Fruit fly (Drosophila melanogaster) whole organism, embryonic: Measurements from ENCODE around the gene sbr.

ENCODE experiments used
- Atf3 ChIP-seq: fragments of 200-800 bp; sonication (Bioruptor generic); optimal IDR thresholded peaks from 3 replicates; lab custom pipeline; 2016; ENCODE audit warnings: missing biosample characterization, missing genetic modification characterization
- B-H1 ChIP-seq: fragments of 200-800 bp; sonication (Bioruptor generic); IDR thresholded peaks from 3 replicates; pipeline ENCODE4 v1.3.6; 2022; ENCODE audit warnings: missing biosample characterization, missing genetic modification characterization
- CG1024 ChIP-seq: fragments of 200-800 bp; sonication (Bioruptor generic); IDR thresholded peaks from 2 replicates; pipeline ENCODE4 v1.3.6; 2022; ENCODE audit warnings: missing biosample characterization, missing genetic modification characterization
- CG10959 ChIP-seq: fragments of 200-800 bp; sonication (Bioruptor generic); IDR thresholded peaks from 2 replicates; pipeline ENCODE4 v1.3.6; 2022; ENCODE audit warnings: missing biosample characterization, missing genetic modification characterization
- CG11093 ChIP-seq: fragments of 200-800 bp; sonication (Bioruptor generic); IDR thresholded peaks from 3 replicates; pipeline ENCODE4 v1.3.6; 2022; ENCODE audit warnings: missing biosample characterization, missing genetic modification characterization
- CG11247 ChIP-seq: fragments of 200-800 bp; sonication (Bioruptor generic); IDR thresholded peaks from 2 replicates; pipeline ENCODE4 v1.3.6; 2022; ENCODE audit warnings: missing biosample characterization, missing genetic modification characterization
- CG1233 ChIP-seq: fragments of 200-800 bp; sonication (Bioruptor generic); optimal IDR thresholded peaks from 4 replicates; lab custom pipeline; 2018; ENCODE audit warnings: missing biosample characterization, mild to moderate bottlenecking, missing genetic modification characterization
- CG12769 ChIP-seq: fragments of 200-800 bp; sonication (Bioruptor generic); optimal IDR thresholded peaks from 2 replicates; lab custom pipeline; 2019; ENCODE audit warnings: missing biosample characterization, mild to moderate bottlenecking, missing genetic modification characterization, moderate library complexity
- CG13424 ChIP-seq: fragments of 200-800 bp; sonication (Bioruptor generic); optimal IDR thresholded peaks from 2 replicates; lab custom pipeline; 2019; ENCODE audit warnings: missing biosample characterization, mild to moderate bottlenecking, missing genetic modification characterization, moderate library complexity
- CG15073 ChIP-seq: fragments of 200-800 bp; sonication (Bioruptor generic); optimal IDR thresholded peaks from 2 replicates; lab custom pipeline; 2016; ENCODE audit warnings: missing biosample characterization, missing genetic modification characterization
- CG17359 ChIP-seq: fragments of 200-800 bp; sonication (Bioruptor generic); optimal IDR thresholded peaks from 3 replicates; lab custom pipeline; 2018; ENCODE audit warnings: missing biosample characterization, mild to moderate bottlenecking, missing genetic modification characterization, moderate library complexity
- CG1832 ChIP-seq: fragments of 200-800 bp; sonication (Bioruptor generic); optimal IDR thresholded peaks from 2 replicates; lab custom pipeline; 2017; ENCODE audit warnings: missing biosample characterization, mild to moderate bottlenecking, missing genetic modification characterization, inconsistent platforms
- CG2120 ChIP-seq: fragments of 200-800 bp; sonication (Bioruptor generic); optimal IDR thresholded peaks from 3 replicates; lab custom pipeline; 2016; ENCODE audit warnings: missing biosample characterization, missing genetic modification characterization
- CG32532 ChIP-seq: fragments of 200-800 bp; sonication (Bioruptor generic); IDR thresholded peaks from 2 replicates; pipeline ENCODE4 v1.3.6; 2022; ENCODE audit warnings: missing biosample characterization, missing genetic modification characterization
- CG34422 ChIP-seq: fragments of 200-800 bp; sonication (Bioruptor generic); IDR thresholded peaks from 3 replicates; pipeline ENCODE4 v1.3.6; 2022; ENCODE audit warnings: missing biosample characterization, missing genetic modification characterization
- CG4328 ChIP-seq: fragments of 200-800 bp; sonication (Bioruptor generic); optimal IDR thresholded peaks from 3 replicates; lab custom pipeline; 2017; ENCODE audit warnings: missing biosample characterization, missing genetic modification reagents, missing genetic modification characterization
- CG7271 ChIP-seq: fragments of 200-800 bp; sonication (Bioruptor generic); optimal IDR thresholded peaks from 2 replicates; lab custom pipeline; 2018; ENCODE audit warnings: missing biosample characterization, mild to moderate bottlenecking, missing genetic modification characterization, moderate library complexity
- CG8089 ChIP-seq: fragments of 200-800 bp; sonication (Bioruptor generic); optimal IDR thresholded peaks from 3 replicates; lab custom pipeline; 2016; ENCODE audit warnings: missing biosample characterization, missing genetic modification characterization
- CG8388 ChIP-seq: fragments of 200-800 bp; sonication (Bioruptor generic); optimal IDR thresholded peaks from 2 replicates; lab custom pipeline; 2019; ENCODE audit warnings: missing biosample characterization, mild to moderate bottlenecking, missing genetic modification characterization, moderate library complexity
- CG9727 ChIP-seq: fragments of 200-800 bp; sonication (Bioruptor generic); optimal IDR thresholded peaks from 3 replicates; lab custom pipeline; 2017; ENCODE audit warnings: missing biosample characterization, mild to moderate bottlenecking, missing genetic modification characterization
- Chrac-16 ChIP-seq: fragments of 200-800 bp; sonication (Bioruptor generic); optimal IDR thresholded peaks from 3 replicates; lab custom pipeline; 2016; ENCODE audit warnings: missing biosample characterization, missing genetic modification characterization
- CrebB ChIP-seq: fragments of 200-800 bp; sonication (Bioruptor generic); optimal IDR thresholded peaks from 3 replicates; lab custom pipeline; 2018; ENCODE audit warnings: missing biosample characterization, mild to moderate bottlenecking, missing genetic modification characterization
- ERR ChIP-seq: fragments of 200-800 bp; sonication (Bioruptor generic); optimal IDR thresholded peaks from 2 replicates; lab custom pipeline; 2016; ENCODE audit warnings: missing biosample characterization, missing genetic modification characterization
- Eip74EF ChIP-seq, 2 experiments: fragments of 200-800 bp in 1 of 2; fragments of >200 bp in 1 of 2; sonication (Bioruptor generic) in 1 of 2; optimal IDR thresholded peaks; 2 replicates each; lab custom pipeline; 2017 to 2019; ENCODE audit warnings: missing biosample characterization in 2 of 2, missing genetic modification characterization in 2 of 2, mild to moderate bottlenecking in 1 of 2, moderate library complexity in 1 of 2
- Fer1 ChIP-seq: fragments of 200-800 bp; sonication (Bioruptor generic); optimal IDR thresholded peaks from 2 replicates; lab custom pipeline; 2017; ENCODE audit warnings: missing biosample characterization, mild to moderate bottlenecking, missing genetic modification characterization
- Hr3 ChIP-seq: fragments of 200-800 bp; sonication (Bioruptor generic); optimal IDR thresholded peaks from 3 replicates; lab custom pipeline; 2016; ENCODE audit warnings: missing biosample characterization, missing genetic modification characterization
- MBD-R2 ChIP-seq: fragments of 200-800 bp; sonication (Bioruptor generic); IDR thresholded peaks from 2 replicates; pipeline ENCODE4 v1.3.6; 2022; ENCODE audit warnings: missing biosample characterization, missing genetic modification characterization
- Neu2 ChIP-seq: fragments of 200-800 bp; sonication (Bioruptor generic); optimal IDR thresholded peaks from 3 replicates; lab custom pipeline; 2016; ENCODE audit warnings: missing biosample characterization, missing genetic modification characterization, borderline replicate concordance
- Ptx1 ChIP-seq: fragments of 200-800 bp; sonication (Bioruptor generic); IDR thresholded peaks from 2 replicates; pipeline ENCODE4 v1.3.6; 2022; ENCODE audit warnings: missing biosample characterization, missing genetic modification characterization
- Tbp ChIP-seq: fragments of >200 bp; optimal IDR thresholded peaks from 2 replicates; lab custom pipeline; 2018; ENCODE audit warnings: missing biosample characterization, missing genetic modification characterization
- bab2 ChIP-seq: fragments of 200-800 bp; sonication (Bioruptor generic); optimal IDR thresholded peaks from 2 replicates; lab custom pipeline; 2016; ENCODE audit warnings: missing biosample characterization, missing genetic modification characterization
- crc ChIP-seq: fragments of 200-800 bp; sonication (Bioruptor generic); optimal IDR thresholded peaks from 2 replicates; lab custom pipeline; 2016; ENCODE audit warnings: missing biosample characterization, missing genetic modification characterization
- dimm ChIP-seq: fragments of 200-800 bp; sonication (Bioruptor generic); IDR thresholded peaks from 2 replicates; pipeline ENCODE4 v1.3.6; 2022; ENCODE audit warnings: missing biosample characterization, missing genetic modification characterization
- grn ChIP-seq: fragments of 200-800 bp; sonication (Bioruptor generic); optimal IDR thresholded peaks from 3 replicates; lab custom pipeline; 2017; ENCODE audit warnings: missing biosample characterization, missing genetic modification characterization
- gsb ChIP-seq: fragments of 200-800 bp; sonication (Bioruptor generic); IDR thresholded peaks from 2 replicates; pipeline ENCODE4 v1.3.6; 2022; ENCODE audit warnings: missing biosample characterization, missing genetic modification characterization
- gsb-n ChIP-seq: fragments of 200-800 bp; sonication (Bioruptor generic); optimal IDR thresholded peaks from 3 replicates; lab custom pipeline; 2018; ENCODE audit warnings: missing biosample characterization, mild to moderate bottlenecking, missing genetic modification characterization
- hth ChIP-seq: fragments of >200 bp; optimal IDR thresholded peaks from 2 replicates; lab custom pipeline; 2017; ENCODE audit warnings: inconsistent platforms
- jumu ChIP-seq: fragments of 200-800 bp; sonication (Bioruptor generic); optimal IDR thresholded peaks from 3 replicates; lab custom pipeline; 2016; ENCODE audit warnings: missing biosample characterization, missing genetic modification characterization
- knrl ChIP-seq: fragments of 200-800 bp; sonication (Bioruptor generic); IDR thresholded peaks from 3 replicates; pipeline ENCODE4 v1.3.6; 2022; ENCODE audit warnings: missing biosample characterization, missing genetic modification characterization; ENCODE audit not compliant: partially characterized antibody
- mirr ChIP-seq: fragments of 200-800 bp; sonication (Bioruptor generic); optimal IDR thresholded peaks from 3 replicates; lab custom pipeline; 2018; ENCODE audit warnings: missing biosample characterization, mild to moderate bottlenecking, missing genetic modification characterization
- peb ChIP-seq: fragments of 200-800 bp; sonication (Bioruptor generic); IDR thresholded peaks from 2 replicates; pipeline ENCODE4 v1.3.6; 2022; ENCODE audit warnings: missing biosample characterization, missing genetic modification characterization
- pfk ChIP-seq: fragments of 200-800 bp; sonication (Bioruptor generic); optimal IDR thresholded peaks from 2 replicates; lab custom pipeline; 2018; ENCODE audit warnings: missing biosample characterization, mild to moderate bottlenecking, missing genetic modification characterization, moderate library complexity
- repo ChIP-seq: fragments of 200-800 bp; sonication (Bioruptor generic); optimal IDR thresholded peaks from 2 replicates; lab custom pipeline; 2016; ENCODE audit warnings: missing biosample characterization, missing genetic modification characterization
- sisA ChIP-seq: fragments of 200-800 bp; sonication (Bioruptor generic); IDR thresholded peaks from 2 replicates; pipeline ENCODE4 v1.3.6; 2022; ENCODE audit warnings: missing biosample characterization, missing genetic modification characterization
- stc ChIP-seq: fragments of 200-800 bp; sonication (Bioruptor generic); IDR thresholded peaks from 2 replicates; pipeline ENCODE4 v1.3.6; 2022; ENCODE audit warnings: missing biosample characterization, missing genetic modification characterization
- tna ChIP-seq: fragments of 200-800 bp; sonication (Bioruptor generic); IDR thresholded peaks from 2 replicates; pipeline ENCODE4 v1.3.6; 2022; ENCODE audit warnings: missing biosample characterization, missing genetic modification characterization; ENCODE audit not compliant: partially characterized antibody
- unc-4 ChIP-seq: fragments of 200-800 bp; sonication (Bioruptor generic); IDR thresholded peaks from 2 replicates; pipeline ENCODE4 v1.3.6; 2022; ENCODE audit warnings: missing biosample characterization, missing genetic modification characterization; ENCODE audit not compliant: partially characterized antibody
- usp ChIP-seq: fragments of >200 bp; optimal IDR thresholded peaks from 2 replicates; lab custom pipeline; 2017; ENCODE audit warnings: missing biosample characterization, missing genetic modification characterization
- wdn ChIP-seq: fragments of 200-800 bp; sonication (Bioruptor generic); IDR thresholded peaks from 2 replicates; pipeline ENCODE4 v1.3.6; 2022; ENCODE audit warnings: missing biosample characterization, missing genetic modification characterization
- zen2 ChIP-seq: fragments of 200-800 bp; sonication (Bioruptor generic); IDR thresholded peaks from 3 replicates; pipeline ENCODE4 v1.3.6; 2022; ENCODE audit warnings: missing biosample characterization, missing genetic modification characterization; ENCODE audit not compliant: partially characterized antibody
- zf30C ChIP-seq: fragments of 200-800 bp; sonication (Bioruptor generic); optimal IDR thresholded peaks from 3 replicates; lab custom pipeline; 2018; ENCODE audit warnings: missing biosample characterization, mild to moderate bottlenecking, missing genetic modification characterization

Gene sbr

dm6 chrX:10786443-10787097 is 60.3 kb downstream of the sbr start, which contains the start of the genes Ant2 and sesB (continued):
- no peak for TF ChIP-seq CG1024 (GFP tag; lab: Robert Waterston, UW)
- TF ChIP-seq zen2 (GFP tag; lab: Robert Waterston, UW), result no peak; the same call in 2 of the 3 replicates
- no peak for TF ChIP-seq CG7271 (tag; lab: Kevin White, UChicago)
- no peak for TF ChIP-seq B-H1
- TF ChIP-seq CG8089 (GFP tag; lab: Kevin White, UChicago), result no peak
- TF ChIP-seq Tbp, result no peak
- no peak for TF ChIP-seq repo
- TF ChIP-seq CG8388 (GFP tag; lab: Kevin White, UChicago), result no peak
- TF ChIP-seq CG32532 (GFP tag; lab: Robert Waterston, UW), result no peak
- 0 out of 2 replicates have a peak, but pooled peaks have one; percentile 12 for TF ChIP-seq wdn (GFP tag; lab: Robert Waterston, UW)
- no peak for TF ChIP-seq CG13424 (tag; lab: Kevin White, UChicago)
- no peak for TF ChIP-seq CG34422 (GFP tag; lab: Robert Waterston, UW)
- TF ChIP-seq CG17359, result no peak
- TF ChIP-seq CG9727 (GFP tag; lab: Kevin White, UChicago), result no peak
- no peak for TF ChIP-seq Neu2 (GFP tag; lab: Kevin White, UChicago)
- no peak for TF ChIP-seq grn (GFP tag; lab: Kevin White, UChicago)
- TF ChIP-seq hth (lab: Kevin White, UChicago), result no peak
- no peak for TF ChIP-seq CG1233 (GFP tag; lab: Kevin White, UChicago)
- TF ChIP-seq Eip74EF (GFP tag; optimal IDR thresholded peaks at IDR 0.05; lab: Kevin White, UChicago), result no peak
- no peak for TF ChIP-seq CG11093 (GFP tag; lab: Robert Waterston, UW)
- no peak for TF ChIP-seq CrebB
- no peak for TF ChIP-seq peb (GFP tag; lab: Robert Waterston, UW)
- TF ChIP-seq Atf3, result no peak
- peak; percentile 76 for TF ChIP-seq knrl
- no peak for TF ChIP-seq CG4328 (GFP tag; lab: Kevin White, UChicago)
- TF ChIP-seq CG2120 (GFP tag; lab: Kevin White, UChicago), result no peak
- TF ChIP-seq Hr3 (GFP tag; lab: Kevin White, UChicago), result no peak
- TF ChIP-seq zf30C (GFP tag; lab: Kevin White, UChicago), result no peak
- no peak for TF ChIP-seq Chrac-16 (GFP tag; lab: Kevin White, UChicago)
- no peak for TF ChIP-seq gsb (GFP tag; lab: Robert Waterston, UW)
- TF ChIP-seq pfk (GFP tag; lab: Kevin White, UChicago), result peak; percentile 35
- TF ChIP-seq CG11247 (GFP tag; lab: Robert Waterston, UW), result no peak
- peak; percentile 75 for TF ChIP-seq unc-4 (GFP tag; lab: Robert Waterston, UW)
- TF ChIP-seq gsb-n (tag; lab: Kevin White, UChicago), result no peak
- no peak for TF ChIP-seq Fer1 (GFP tag; lab: Kevin White, UChicago)
- no peak for TF ChIP-seq Ptx1 (GFP tag; lab: Robert Waterston, UW)
- TF ChIP-seq ERR (GFP tag; lab: Kevin White, UChicago), result peak; percentile 37
- no peak for TF ChIP-seq CG10959
- peak; percentile 55 for TF ChIP-seq tna
- no peak for TF ChIP-seq stc (GFP tag; lab: Robert Waterston, UW)
- no peak for TF ChIP-seq CG15073
- TF ChIP-seq crc, result no peak
- no peak for TF ChIP-seq CG12769 (tag; lab: Kevin White, UChicago)
- TF ChIP-seq CG1832, result no peak
- TF ChIP-seq usp, result no peak
- TF ChIP-seq jumu (GFP tag; lab: Kevin White, UChicago), result no peak
- no peak for TF ChIP-seq dimm
- TF ChIP-seq sisA (GFP tag; lab: Robert Waterston, UW), result no peak
- TF ChIP-seq MBD-R2 (GFP tag; lab: Robert Waterston, UW), result no peak; the same call in 1 of the 2 replicates
- no peak for TF ChIP-seq bab2
- no peak for TF ChIP-seq mirr
